Worm (Caenorhabditis elegans) whole organism, dauer: ENCODE results near the gene F26A1.7.

ENCODE experiments used
- unc-62 ChIP-seq: sonication (generic microtip); optimal IDR thresholded peaks from 2 replicates; lab custom pipeline; 2017; ENCODE audit warnings: missing biosample characterization, missing genetic modification reagents, missing genetic modification characterization

Gene F26A1.7

ce11 chrIII:4767869-4768645 lies 51.7 kb downstream of the F26A1.7 start:
- TF ChIP-seq unc-62 = no peak

DNA sequence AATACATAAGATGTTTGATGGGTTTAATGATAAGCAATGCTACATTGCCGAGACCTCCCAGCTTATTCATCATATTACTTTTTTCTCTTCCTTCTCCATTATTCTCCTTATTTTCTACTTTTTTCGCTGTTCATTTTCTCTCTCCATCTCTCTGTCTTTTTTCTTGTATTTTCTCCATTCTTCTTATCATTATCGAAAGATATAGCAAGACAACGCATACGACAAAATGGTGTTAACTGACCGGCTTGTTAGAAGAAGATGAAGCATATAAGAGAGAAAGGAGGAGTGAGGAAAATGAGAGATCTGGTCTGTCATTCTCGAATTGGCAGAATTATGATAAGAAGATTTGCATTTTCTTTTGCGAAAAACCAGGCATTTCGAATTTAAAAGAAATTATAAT lies 52.9 kb downstream of the F26A1.7 start:
- TF ChIP-seq unc-62 = no peak
